Worm (Caenorhabditis elegans): Measurements from ENCODE around the gene F26D11.12.

F26D11.12 gene

ce11 chrV:7980370-7980987, 25.4 kb upstream of the F26D11.12 start (continued):
- TF ChIP-seq lin-1 (GFP tag; IDR thresholded peaks at IDR 0.05) (no peak), zfp-3 (GFP tag; conservative IDR thresholded peaks at IDR 0.05) (no peak), ctbp-1 (GFP tag; IDR thresholded peaks at IDR 0.05) (peak; percentile 37; the same call in 1 of the 2 replicates), lsy-2 (tag; optimal IDR thresholded peaks at IDR 0.05) (peak in 1 of 2 experiments; percentile 63), rbr-2 (tag; optimal IDR thresholded peaks at IDR 0.05) (peak; percentile 60), mdl-1 (tag; optimal IDR thresholded peaks at IDR 0.05) (peak in 1 of 2 experiments; percentile 65)

- peak in 1 of 2 experiments; percentile 81 for TF ChIP-seq unc-62 (GFP tag; optimal IDR thresholded peaks at IDR 0.05 in 1 of 2)
- no peak for TF ChIP-seq unc-62 (tag; optimal IDR thresholded peaks at IDR 0.05)
- TF ChIP-seq lir-3 (tag; optimal IDR thresholded peaks at IDR 0.05), result no peak
- TF ChIP-seq ceh-44 (GFP tag; IDR thresholded peaks at IDR 0.05), result no peak
- peak; percentile 85 for TF ChIP-seq nhr-25 (tag; optimal IDR thresholded peaks at IDR 0.05; ENCODE audit: borderline replicate concordance, insufficient read depth)
- TF ChIP-seq mes-2 (tag; optimal IDR thresholded peaks at IDR 0.05; ENCODE audit: poor library complexity, severe bottlenecking), result peak; percentile 52
- TF ChIP-seq nhr-42 (GFP tag; IDR thresholded peaks at IDR 0.05), result no peak
- TF ChIP-seq egl-27 (tag; optimal IDR thresholded peaks at IDR 0.05), result no peak
- no peak for TF ChIP-seq nhr-237 (tag; optimal IDR thresholded peaks at IDR 0.05)
- TF ChIP-seq fos-1 (tag; optimal IDR thresholded peaks at IDR 0.05), result no peak
- TF ChIP-seq egl-43 (GFP tag; IDR thresholded peaks at IDR 0.05), result 0 out of 2 replicates have a peak, but pooled peaks have one; percentile 49
- no peak for TF ChIP-seq arid-1 (GFP tag; conservative IDR thresholded peaks at IDR 0.05)
- TF ChIP-seq nhr-76 (tag; optimal IDR thresholded peaks at IDR 0.05), result no peak
- no peak for TF ChIP-seq tra-1 (GFP tag; IDR thresholded peaks at IDR 0.05)
- no peak for TF ChIP-seq saeg-2 (GFP tag; IDR thresholded peaks at IDR 0.05)
- TF ChIP-seq skn-1 (tag; optimal IDR thresholded peaks at IDR 0.05), result no peak
- no peak for TF ChIP-seq nhr-11 (tag; optimal IDR thresholded peaks at IDR 0.05)
- no peak for TF ChIP-seq nhr-41 (GFP tag; IDR thresholded peaks at IDR 0.05)
- TF ChIP-seq mep-1 (tag; optimal IDR thresholded peaks at IDR 0.05), result peak; percentile 64
- TF ChIP-seq tag-97 (GFP tag; IDR thresholded peaks at IDR 0.05), result no peak
- no peak for TF ChIP-seq set-16 (GFP tag; IDR thresholded peaks at IDR 0.05)
- TF ChIP-seq T20F7.1 (GFP tag; optimal IDR thresholded peaks at IDR 0.05), result no peak
- TF ChIP-seq nhr-28 (tag; optimal IDR thresholded peaks at IDR 0.05), result peak; percentile 75
- TF ChIP-seq F49E8.2 (tag; optimal IDR thresholded peaks at IDR 0.05; ENCODE audit: borderline replicate concordance), result no peak
- no peak for TF ChIP-seq zip-2 (tag; optimal IDR thresholded peaks at IDR 0.05)
- no peak for TF ChIP-seq Y48G9A.11 (GFP tag; IDR thresholded peaks at IDR 0.05)
- no peak for TF ChIP-seq aha-1 (tag)
- TF ChIP-seq vab-7 (GFP tag; IDR thresholded peaks at IDR 0.05), result no peak
- no peak for TF ChIP-seq nhr-102 (tag; optimal IDR thresholded peaks at IDR 0.05)
- TF ChIP-seq ztf-7 (tag; optimal IDR thresholded peaks at IDR 0.05), result no peak
- TF ChIP-seq rbr-2 (tag; optimal IDR thresholded peaks at IDR 0.05), result peak; percentile 21
- TF ChIP-seq spr-1 (tag; optimal IDR thresholded peaks at IDR 0.05), result no peak
- TF ChIP-seq lin-29 (GFP tag; IDR thresholded peaks at IDR 0.05), result no peak
- no peak for TF ChIP-seq ceh-82 (tag; optimal IDR thresholded peaks at IDR 0.05)
- TF ChIP-seq snpc-4 (tag; optimal IDR thresholded peaks at IDR 0.05), result no peak
- 0 out of 2 replicates have a peak, but pooled peaks have one; percentile 9 for TF ChIP-seq dmd-6 (GFP tag; IDR thresholded peaks at IDR 0.05)
- no peak for TF ChIP-seq ama-1 (optimal IDR thresholded peaks at IDR 0.05)
- TF ChIP-seq nhr-6 (tag; optimal IDR thresholded peaks at IDR 0.05), result peak; percentile 41
- TF ChIP-seq pha-4 (GFP tag; IDR thresholded peaks at IDR 0.05), result no peak
- peak; percentile 0 for TF ChIP-seq pha-4 (tag; optimal IDR thresholded peaks at IDR 0.05)
- no peak for TF ChIP-seq ctbp-1 (GFP tag; IDR thresholded peaks at IDR 0.05)
- no peak for TF ChIP-seq unc-130 (GFP tag; optimal IDR thresholded peaks at IDR 0.05)
- no peak for TF ChIP-seq F37D6.2 (tag; optimal IDR thresholded peaks at IDR 0.05)
- TF ChIP-seq T26A8.4 (GFP tag; IDR thresholded peaks at IDR 0.05), result 0 out of 2 replicates have a peak, but pooled peaks have one; percentile 20
- TF ChIP-seq mxl-3 (GFP tag; optimal IDR thresholded peaks at IDR 0.05), result peak; percentile 72
- TF ChIP-seq fkh-10 (GFP tag; optimal IDR thresholded peaks at IDR 0.05), result no peak
Observed at ce11 chrV:7978798-7979197, 23.7 kb upstream of the F26D11.12 start.

All from whole organism, L4 larva.